Worm (Caenorhabditis elegans): ENCODE data around the gene ZK792.12.

ce11 chrIV:11676054-11676453 lies 17.5 kb upstream of the ZK792.12 start, which contains the start of gene inx-9:
- TF ChIP-seq ham-2 (GFP tag; optimal IDR thresholded peaks at IDR 0.05) (no peak), nhr-76 (tag; optimal IDR thresholded peaks at IDR 0.05) (no peak), nhr-2 (tag; optimal IDR thresholded peaks at IDR 0.05) (no peak), unc-62 (GFP tag; optimal IDR thresholded peaks at IDR 0.05) (no peak), nhr-28 (tag; optimal IDR thresholded peaks at IDR 0.05) (no peak), elt-3 (tag; optimal IDR thresholded peaks at IDR 0.05) (no peak), snpc-4 (tag; optimal IDR thresholded peaks at IDR 0.05) (no peak), ceh-83 (GFP tag; optimal IDR thresholded peaks at IDR 0.05) (no peak), blmp-1 (tag; optimal IDR thresholded peaks at IDR 0.05) (no peak), pha-4 (tag; optimal IDR thresholded peaks at IDR 0.05) (no peak), mab-5 (tag; optimal IDR thresholded peaks at IDR 0.05) (no peak), sptf-1 (tag; optimal IDR thresholded peaks at IDR 0.05) (no peak), unc-39 (tag; optimal IDR thresholded peaks at IDR 0.05) (no peak), elt-1 (tag; optimal IDR thresholded peaks at IDR 0.05; ENCODE audit: borderline replicate concordance, insufficient read depth) (no peak)

Data from whole organism, mixed stage, embryonic.